Fruit fly (Drosophila melanogaster): ENCODE data around the gene Grl36b.

DNA sequence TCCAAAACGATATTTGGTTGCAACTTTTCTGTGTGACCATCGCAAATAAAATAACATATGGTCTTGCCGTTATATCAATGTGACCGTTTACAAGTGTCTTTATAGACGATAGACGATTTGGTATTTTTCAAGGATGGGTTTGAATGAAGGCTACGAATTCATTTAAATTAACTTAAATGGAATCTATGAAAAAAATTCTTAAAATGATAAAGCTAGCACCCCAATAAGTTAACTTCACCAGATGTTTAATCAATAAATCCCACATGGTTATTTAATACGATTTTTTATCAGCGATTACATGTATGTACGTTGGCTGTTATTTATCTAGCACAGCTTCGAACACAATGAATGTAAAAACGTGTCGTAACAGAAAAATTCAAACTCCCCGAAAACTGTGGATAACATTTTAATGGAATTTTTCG lies 33.1 kb upstream of the Grl36b start:
- TF ChIP-seq usp (GFP tag; optimal IDR thresholded peaks at IDR 0.05) (no peak), pan (optimal IDR thresholded peaks at IDR 0.05) (no peak), psq (optimal IDR thresholded peaks at IDR 0.05) (no peak), EcR (GFP tag; optimal IDR thresholded peaks at IDR 0.05) (no peak), CG8478 (optimal IDR thresholded peaks at IDR 0.05) (no peak), Dll (optimal IDR thresholded peaks at IDR 0.05) (no peak)
